Fruit fly (Drosophila melanogaster) whole organism, embryonic: ENCODE data around the gene CG13912.

Source experiments
- Antp ChIP-seq: fragments of 200-800 bp; sonication (Bioruptor generic); optimal IDR thresholded peaks from 3 replicates; lab custom pipeline; 2016; ENCODE audit warnings: missing biosample characterization, missing genetic modification characterization
- Bgb ChIP-seq: fragments of 200-800 bp; sonication (Bioruptor generic); IDR thresholded peaks from 2 replicates; pipeline ENCODE4 v1.3.6; 2022; ENCODE audit warnings: missing biosample characterization, missing genetic modification characterization; ENCODE audit not compliant: partially characterized antibody
- Blimp-1 ChIP-seq: fragments of 200-800 bp; sonication (Bioruptor generic); optimal IDR thresholded peaks from 3 replicates; lab custom pipeline; 2018; ENCODE audit warnings: missing biosample characterization, missing genetic modification characterization, mild to moderate bottlenecking, moderate library complexity, missing genetic modification reagents
- CG1024 ChIP-seq: fragments of 200-800 bp; sonication (Bioruptor generic); IDR thresholded peaks from 2 replicates; pipeline ENCODE4 v1.3.6; 2022; ENCODE audit warnings: missing biosample characterization, missing genetic modification characterization
- CG1233 ChIP-seq: fragments of 200-800 bp; sonication (Bioruptor generic); optimal IDR thresholded peaks from 4 replicates; lab custom pipeline; 2018; ENCODE audit warnings: missing biosample characterization, mild to moderate bottlenecking, missing genetic modification characterization
- CG12769 ChIP-seq: fragments of 200-800 bp; sonication (Bioruptor generic); optimal IDR thresholded peaks from 2 replicates; lab custom pipeline; 2019; ENCODE audit warnings: missing biosample characterization, mild to moderate bottlenecking, missing genetic modification characterization, moderate library complexity
- CG13123 ChIP-seq: fragments of 200-800 bp; sonication (Bioruptor generic); optimal IDR thresholded peaks from 2 replicates; lab custom pipeline; 2016; ENCODE audit warnings: missing biosample characterization, missing genetic modification characterization
- CG13287 ChIP-seq: fragments of 200-800 bp; sonication (Bioruptor generic); IDR thresholded peaks from 2 replicates; pipeline ENCODE4 v1.3.6; 2022; ENCODE audit warnings: missing biosample characterization, missing genetic modification characterization; ENCODE audit not compliant: partially characterized antibody
- CG1647 ChIP-seq: fragments of 200-800 bp; sonication (Bioruptor generic); optimal IDR thresholded peaks from 3 replicates; lab custom pipeline; 2016; ENCODE audit warnings: missing biosample characterization, missing genetic modification characterization
- CG16815 ChIP-seq: fragments of 200-800 bp; sonication (Bioruptor generic); optimal IDR thresholded peaks from 3 replicates; lab custom pipeline; 2017; ENCODE audit warnings: missing biosample characterization, mild to moderate bottlenecking, missing genetic modification characterization
- CG17568 ChIP-seq: fragments of 200-800 bp; sonication (Bioruptor generic); optimal IDR thresholded peaks from 2 replicates; lab custom pipeline; 2018; ENCODE audit warnings: missing biosample characterization, mild to moderate bottlenecking, missing genetic modification characterization, moderate library complexity
- CG17829 ChIP-seq: fragments of 200-800 bp; optimal IDR thresholded peaks from 2 replicates; lab custom pipeline; 2019; ENCODE audit warnings: missing biosample characterization, mild to moderate bottlenecking, missing genetic modification characterization, moderate library complexity
- CG1832 ChIP-seq: fragments of 200-800 bp; sonication (Bioruptor generic); optimal IDR thresholded peaks from 2 replicates; lab custom pipeline; 2017; ENCODE audit warnings: missing biosample characterization, mild to moderate bottlenecking, missing genetic modification characterization, inconsistent platforms
- CG30020 ChIP-seq: fragments of 200-800 bp; optimal IDR thresholded peaks from 2 replicates; lab custom pipeline; 2019; ENCODE audit warnings: missing biosample characterization, mild to moderate bottlenecking, missing genetic modification characterization, moderate library complexity
- CG31388 ChIP-seq: fragments of 200-800 bp; sonication (Bioruptor generic); optimal IDR thresholded peaks from 2 replicates; lab custom pipeline; 2016; ENCODE audit warnings: missing biosample characterization, missing genetic modification characterization
- CG34224 ChIP-seq: fragments of 200-800 bp; sonication (Bioruptor generic); IDR thresholded peaks from 3 replicates; pipeline ENCODE4 v1.3.6; 2022; ENCODE audit warnings: missing biosample characterization, missing genetic modification characterization; ENCODE audit not compliant: partially characterized antibody
- CG4617 ChIP-seq: fragments of 200-800 bp; sonication (Bioruptor generic); optimal IDR thresholded peaks from 3 replicates; lab custom pipeline; 2016; ENCODE audit warnings: missing biosample characterization, missing genetic modification characterization, borderline replicate concordance
- CG4820 ChIP-seq: fragments of 200-800 bp; sonication (Bioruptor generic); optimal IDR thresholded peaks from 3 replicates; lab custom pipeline; 2016; ENCODE audit warnings: missing biosample characterization, missing genetic modification characterization
- CG6175 ChIP-seq: fragments of 200-800 bp; sonication (Bioruptor generic); IDR thresholded peaks from 3 replicates; pipeline ENCODE4 v1.3.6; 2022; ENCODE audit warnings: missing biosample characterization, missing genetic modification characterization
- CG6254 ChIP-seq: fragments of 200-800 bp; sonication (Bioruptor generic); optimal IDR thresholded peaks from 3 replicates; lab custom pipeline; 2017; ENCODE audit warnings: mild to moderate bottlenecking, missing biosample characterization, missing genetic modification reagents, missing genetic modification characterization
- CG6813 ChIP-seq: fragments of 200-800 bp; sonication (Bioruptor generic); optimal IDR thresholded peaks from 2 replicates; lab custom pipeline; 2017; ENCODE audit warnings: missing biosample characterization, missing genetic modification characterization, mild to moderate bottlenecking, moderate library complexity, missing genetic modification reagents
- CG7556 ChIP-seq: fragments of 200-800 bp; sonication (Bioruptor generic); optimal IDR thresholded peaks from 2 replicates; lab custom pipeline; 2017; ENCODE audit warnings: missing biosample characterization, mild to moderate bottlenecking, missing genetic modification characterization
- CG8359 ChIP-seq: fragments of 200-800 bp; sonication (Bioruptor generic); optimal IDR thresholded peaks from 2 replicates; lab custom pipeline; 2017; ENCODE audit warnings: missing biosample characterization, mild to moderate bottlenecking, missing genetic modification characterization, borderline replicate concordance
- D ChIP-seq, 2 experiments: fragments of 200-800 bp in 1 of 2; fragments of >200 bp in 1 of 2; sonication (Bioruptor generic) in 1 of 2; optimal IDR thresholded peaks; 2 replicates in 1 of 2; 3 replicates in 1 of 2; lab custom pipeline; 2017; ENCODE audit warnings: mild to moderate bottlenecking in 1 of 2, missing biosample characterization in 1 of 2, missing genetic modification characterization in 1 of 2, missing genetic modification reagents in 1 of 2
- Dip2 ChIP-seq: fragments of 200-800 bp; sonication (Bioruptor generic); IDR thresholded peaks from 2 replicates; pipeline ENCODE4 v1.3.6; 2022; ENCODE audit warnings: missing biosample characterization, missing genetic modification characterization
- Dp ChIP-seq: fragments of 200-800 bp; sonication (Bioruptor generic); optimal IDR thresholded peaks from 2 replicates; lab custom pipeline; 2018; ENCODE audit warnings: missing biosample characterization, mild to moderate bottlenecking, missing genetic modification characterization, moderate library complexity
- Dref ChIP-seq: fragments of 200-800 bp; sonication (Bioruptor generic); IDR thresholded peaks from 2 replicates; pipeline ENCODE4 v1.3.6; 2022; ENCODE audit warnings: missing biosample characterization, missing genetic modification characterization
- Hey ChIP-seq: fragments of 200-800 bp; sonication (Bioruptor generic); optimal IDR thresholded peaks from 3 replicates; lab custom pipeline; 2018; ENCODE audit warnings: missing biosample characterization, mild to moderate bottlenecking, missing genetic modification characterization
- Hr51 ChIP-seq, 2 experiments: fragments of 200-800 bp; sonication (Bioruptor generic); optimal IDR thresholded peaks; 2 replicates in 1 of 2; 3 replicates in 1 of 2; lab custom pipeline; 2016 to 2018; ENCODE audit warnings: missing biosample characterization in 2 of 2, missing genetic modification characterization in 2 of 2, mild to moderate bottlenecking in 1 of 2, moderate library complexity in 1 of 2
- Jarid2 ChIP-seq: fragments of 200-800 bp; sonication (Bioruptor generic); optimal IDR thresholded peaks from 3 replicates; lab custom pipeline; 2017; ENCODE audit warnings: mild to moderate bottlenecking, missing biosample characterization, missing genetic modification reagents, missing genetic modification characterization
- MESR4 ChIP-seq: fragments of 200-800 bp; sonication (Bioruptor generic); optimal IDR thresholded peaks from 2 replicates; lab custom pipeline; 2018; ENCODE audit warnings: missing biosample characterization, mild to moderate bottlenecking, missing genetic modification characterization, moderate library complexity
- Max ChIP-seq: fragments of 200-800 bp; sonication (Bioruptor generic); optimal IDR thresholded peaks from 2 replicates; lab custom pipeline; 2016; ENCODE audit warnings: missing biosample characterization, mild to moderate bottlenecking, missing genetic modification characterization
- Nf-YC ChIP-seq: fragments of 200-800 bp; optimal IDR thresholded peaks from 3 replicates; lab custom pipeline; 2019; ENCODE audit warnings: missing biosample characterization, mild to moderate bottlenecking, missing genetic modification characterization, moderate library complexity
- Ssrp ChIP-seq: fragments of 200-800 bp; sonication (Bioruptor generic); optimal IDR thresholded peaks from 2 replicates; lab custom pipeline; 2018; ENCODE audit warnings: missing biosample characterization, mild to moderate bottlenecking, missing genetic modification characterization, moderate library complexity
- Xrp1 ChIP-seq: fragments of 200-800 bp; sonication (Bioruptor generic); IDR thresholded peaks from 2 replicates; pipeline ENCODE4 v1.3.6; 2022; ENCODE audit warnings: missing biosample characterization, missing genetic modification characterization
- br ChIP-seq: fragments of >200 bp; optimal IDR thresholded peaks from 2 replicates; lab custom pipeline; 2017
- chif ChIP-seq, 2 experiments: fragments of 200-800 bp; sonication (Bioruptor generic); optimal IDR thresholded peaks; 3 replicates each; lab custom pipeline; 2016; ENCODE audit warnings: missing biosample characterization in 2 of 2, missing genetic modification characterization in 2 of 2
- dmrt99B ChIP-seq: fragments of 200-800 bp; sonication (Bioruptor generic); optimal IDR thresholded peaks from 2 replicates; lab custom pipeline; 2018; ENCODE audit warnings: missing biosample characterization, mild to moderate bottlenecking, missing genetic modification characterization, moderate library complexity
- ewg ChIP-seq: fragments of 200-800 bp; sonication (Bioruptor generic); optimal IDR thresholded peaks from 3 replicates; lab custom pipeline; 2017; ENCODE audit warnings: mild to moderate bottlenecking, missing biosample characterization, missing genetic modification reagents, missing genetic modification characterization
- gt ChIP-seq: fragments of 200-800 bp; sonication (Bioruptor generic); IDR thresholded peaks from 2 replicates; pipeline ENCODE4 v1.3.6; 2022; ENCODE audit warnings: missing biosample characterization, missing genetic modification characterization
- hth ChIP-seq: fragments of >200 bp; optimal IDR thresholded peaks from 2 replicates; lab custom pipeline; 2017; ENCODE audit warnings: inconsistent platforms
- lola ChIP-seq, 3 experiments: fragments of >200 bp in 2 of 3; fragments of 200-800 bp in 1 of 3; sonication (Bioruptor generic) in 1 of 3; optimal IDR thresholded peaks; 2 replicates each; lab custom pipeline; 2017 to 2019; ENCODE audit warnings: missing biosample characterization in 3 of 3, missing genetic modification characterization in 3 of 3, mild to moderate bottlenecking in 1 of 3, moderate library complexity in 1 of 3
- nom ChIP-seq: fragments of 200-800 bp; sonication (Bioruptor generic); optimal IDR thresholded peaks from 2 replicates; lab custom pipeline; 2017; ENCODE audit warnings: missing biosample characterization, missing genetic modification characterization, mild to moderate bottlenecking, moderate library complexity, missing genetic modification reagents
- pros ChIP-seq: fragments of 200-800 bp; sonication (Bioruptor generic); optimal IDR thresholded peaks from 3 replicates; lab custom pipeline; 2019; ENCODE audit warnings: missing biosample characterization, mild to moderate bottlenecking, missing genetic modification characterization, moderate library complexity
- sim ChIP-seq: fragments of 200-800 bp; sonication (Bioruptor generic); IDR thresholded peaks from 2 replicates; pipeline ENCODE4 v1.3.6; 2022; ENCODE audit warnings: missing biosample characterization, missing genetic modification characterization
- tio ChIP-seq: fragments of 200-800 bp; sonication (Bioruptor generic); optimal IDR thresholded peaks from 2 replicates; lab custom pipeline; 2017; ENCODE audit warnings: missing biosample characterization, missing genetic modification characterization, inconsistent platforms
- zen2 ChIP-seq: fragments of 200-800 bp; sonication (Bioruptor generic); IDR thresholded peaks from 3 replicates; pipeline ENCODE4 v1.3.6; 2022; ENCODE audit warnings: missing biosample characterization, missing genetic modification characterization; ENCODE audit not compliant: partially characterized antibody

CG13912 gene

DNA sequence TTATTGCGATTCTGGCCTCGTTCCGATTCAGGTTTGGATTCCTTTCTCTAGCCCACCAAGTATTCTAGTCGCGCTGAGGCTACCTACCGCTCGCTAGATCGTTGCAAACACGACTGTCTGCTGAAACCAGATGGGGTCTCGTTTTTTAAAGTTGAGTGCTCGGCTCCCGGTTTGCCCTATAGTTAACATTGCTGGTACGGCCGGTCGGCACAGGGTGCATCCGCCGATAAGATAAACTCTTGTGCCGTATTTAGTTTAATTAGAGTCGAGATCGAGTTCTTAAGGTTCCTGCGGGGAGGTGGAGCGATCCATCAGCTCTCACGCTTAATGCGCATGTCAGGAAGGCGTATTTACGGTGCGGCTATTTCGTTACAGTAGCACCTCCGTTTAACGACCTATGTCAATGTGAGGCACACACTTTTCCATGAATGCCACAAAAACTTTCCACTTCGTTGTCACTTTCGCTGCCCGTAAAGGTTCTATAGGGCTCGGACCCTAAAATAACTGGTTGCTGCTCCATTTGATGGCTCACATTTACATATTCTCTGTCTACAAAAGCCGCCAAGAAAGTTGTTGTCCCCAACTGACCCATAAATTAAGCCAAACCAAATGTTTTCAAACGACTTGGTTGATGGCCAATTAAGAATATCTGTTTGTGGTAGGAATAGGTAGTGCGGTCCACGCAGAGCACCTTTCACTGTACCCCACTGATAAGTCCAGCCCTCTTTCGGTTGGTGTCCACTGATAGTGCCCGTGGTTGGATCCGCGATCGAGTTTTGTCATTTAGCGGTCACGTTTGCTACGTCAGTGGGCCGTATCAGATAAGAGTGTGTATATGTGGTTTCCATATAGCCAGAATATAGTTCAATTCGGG, 15.5 kb downstream of the CG13912 start, which contains the start of gene CG9119 (continued):
- TF ChIP-seq Hey (no peak), pros (GFP tag; lab: Kevin White, UChicago) (no peak), lola (GFP tag; optimal IDR thresholded peaks at IDR 0.05; lab: Kevin White, UChicago) (peak in 1 of 3 experiments; percentile 44), D (optimal IDR thresholded peaks at IDR 0.05; lab: Kevin White, UChicago) (no peak), D (GFP tag; optimal IDR thresholded peaks at IDR 0.05; lab: Kevin White, UChicago) (peak; percentile 48), CG1233 (GFP tag; lab: Kevin White, UChicago) (peak; percentile 66), CG17829 (tag; lab: Kevin White, UChicago) (peak; percentile 52), Antp (peak; percentile 71), zen2 (GFP tag; lab: Robert Waterston, UW) (no peak), Blimp-1 (GFP tag; lab: Kevin White, UChicago) (peak; percentile 100), Dp (GFP tag; lab: Kevin White, UChicago) (no peak), CG1832 (GFP tag; lab: Kevin White, UChicago) (no peak), ewg (GFP tag; lab: Kevin White, UChicago) (peak; percentile 38), CG34224 (GFP tag; lab: Robert Waterston, UW) (no peak), MESR4 (GFP tag; lab: Kevin White, UChicago) (no peak), chif (GFP tag; optimal IDR thresholded peaks at IDR 0.05; lab: Kevin White, UChicago) (peak; percentile 37 to 42), dmrt99B (tag; lab: Kevin White, UChicago) (peak; percentile 75), CG17568 (GFP tag; lab: Kevin White, UChicago) (no peak), CG4617 (GFP tag; lab: Kevin White, UChicago) (no peak), Nf-YC (tag; lab: Kevin White, UChicago) (peak; percentile 54), CG6813 (peak; percentile 60), Jarid2 (GFP tag; lab: Kevin White, UChicago) (no peak), hth (lab: Kevin White, UChicago) (no peak), Ssrp (tag; lab: Kevin White, UChicago) (peak; percentile 59), sim (GFP tag; lab: Robert Waterston, UW) (no peak), gt (no peak), CG6175 (no peak), CG4820 (GFP tag; lab: Kevin White, UChicago) (peak; percentile 33), Xrp1 (GFP tag; lab: Robert Waterston, UW) (0 out of 2 replicates have a peak, but pooled peaks have one; percentile 31), CG30020 (tag; lab: Kevin White, UChicago) (no peak), CG16815 (peak; percentile 52), CG13287 (GFP tag; lab: Robert Waterston, UW) (no peak), CG8359 (GFP tag; lab: Kevin White, UChicago) (peak; percentile 17), br (lab: Kevin White, UChicago) (no peak), CG1024 (no peak), Dip2 (GFP tag; lab: Robert Waterston, UW) (peak; percentile 11; the same call in 1 of the 2 replicates), Max (GFP tag; lab: Kevin White, UChicago) (no peak), CG12769 (tag; lab: Kevin White, UChicago) (peak; percentile 63), Bgb (GFP tag; lab: Robert Waterston, UW) (no peak), Hr51 (GFP tag; optimal IDR thresholded peaks at IDR 0.05; lab: Kevin White, UChicago) (peak; percentile 37 to 67), tio (GFP tag; lab: Kevin White, UChicago) (peak; percentile 71), nom (GFP tag; lab: Kevin White, UChicago) (peak; percentile 11), CG31388 (GFP tag; lab: Kevin White, UChicago) (no peak), Dref (GFP tag; lab: Robert Waterston, UW) (no peak), CG1647 (GFP tag; lab: Kevin White, UChicago) (no peak), CG6254 (GFP tag; lab: Kevin White, UChicago) (peak; percentile 88), CG13123 (GFP tag; lab: Kevin White, UChicago) (no peak), CG7556 (GFP tag; lab: Kevin White, UChicago) (peak; percentile 78)
